Worm (Caenorhabditis elegans) whole organism, late embryonic: ENCODE results near the gene T06D8.10.

ENCODE experiments used
- C08G9.2 ChIP-seq: sonication (generic microtip); optimal IDR thresholded peaks from 2 replicates; lab custom pipeline; 2016; ENCODE audit warnings: mild to moderate bottlenecking, missing genetic modification characterization, moderate library complexity, missing compliant biosample characterization
- C38D4.7 ChIP-seq: fragments of 200-800 bp; sonication (Bioruptor generic); optimal IDR thresholded peaks from 2 replicates; lab custom pipeline; 2018; ENCODE audit warnings: mild to moderate bottlenecking, missing genetic modification characterization, moderate library complexity, missing compliant biosample characterization
- K02D7.2 ChIP-seq: sonication (generic microtip); optimal IDR thresholded peaks from 2 replicates; lab custom pipeline; 2017; ENCODE audit warnings: mild to moderate bottlenecking, missing genetic modification characterization, missing compliant biosample characterization
- K09A11.1 ChIP-seq: sonication (generic microtip); optimal IDR thresholded peaks from 2 replicates; lab custom pipeline; 2017; ENCODE audit warnings: antibody characterized with exemption, mild to moderate bottlenecking, missing genetic modification characterization, missing compliant biosample characterization; ENCODE audit not compliant: insufficient read depth
- ahr-1 ChIP-seq: sonication (generic microtip); optimal IDR thresholded peaks from 2 replicates; lab custom pipeline; 2016; ENCODE audit warnings: missing genetic modification characterization, missing compliant biosample characterization
- ama-1 ChIP-seq: fragments of 150-350 bp; optimal IDR thresholded peaks from 2 replicates; lab custom pipeline; 2014
- ceh-22 ChIP-seq: sonication (generic microtip); optimal IDR thresholded peaks from 2 replicates; lab custom pipeline; 2017; ENCODE audit warnings: missing biosample characterization, missing genetic modification characterization
- ceh-24 ChIP-seq: sonication (generic microtip); optimal IDR thresholded peaks from 2 replicates; lab custom pipeline; 2016; ENCODE audit warnings: mild to moderate bottlenecking, missing genetic modification characterization, missing compliant biosample characterization
- ceh-30 ChIP-seq: fragments of 150-350 bp; optimal IDR thresholded peaks from 2 replicates; lab custom pipeline; 2014; ENCODE audit warnings: missing biosample characterization, missing genetic modification characterization
- ceh-34 ChIP-seq: sonication (generic microtip); optimal IDR thresholded peaks from 2 replicates; lab custom pipeline; 2016; ENCODE audit warnings: mild to moderate bottlenecking, missing genetic modification characterization, missing compliant biosample characterization
- ceh-45 ChIP-seq: fragments of 200-800 bp; sonication (Bioruptor generic); IDR thresholded peaks from 2 replicates; pipeline ENCODE4 v1.3.6; 2022; ENCODE audit warnings: missing genetic modification reagents, missing genetic modification characterization, missing compliant biosample characterization
- che-1 ChIP-seq: sonication (generic microtip); optimal IDR thresholded peaks from 2 replicates; lab custom pipeline; 2016; ENCODE audit warnings: mild to moderate bottlenecking, missing genetic modification characterization, missing compliant biosample characterization
- dve-1 ChIP-seq: sonication (generic microtip); optimal IDR thresholded peaks from 2 replicates; lab custom pipeline; 2017; ENCODE audit warnings: antibody characterized with exemption, mild to moderate bottlenecking, missing genetic modification characterization, missing compliant biosample characterization
- elt-2 ChIP-seq: sonication (generic microtip); optimal IDR thresholded peaks from 2 replicates; lab custom pipeline; 2016; ENCODE audit warnings: missing genetic modification reagents, missing genetic modification characterization, missing compliant biosample characterization
- elt-4 ChIP-seq: sonication (generic microtip); optimal IDR thresholded peaks from 2 replicates; lab custom pipeline; 2016; ENCODE audit warnings: missing genetic modification characterization, missing compliant biosample characterization
- ets-4 ChIP-seq: sonication (generic microtip); optimal IDR thresholded peaks from 2 replicates; lab custom pipeline; 2016; ENCODE audit warnings: missing genetic modification characterization, missing compliant biosample characterization
- fkh-10 ChIP-seq: fragments of 150-350 bp; optimal IDR thresholded peaks from 2 replicates; lab custom pipeline; 2014; ENCODE audit warnings: missing biosample characterization, missing genetic modification reagents, missing genetic modification characterization
- fkh-6 ChIP-seq: sonication (generic microtip); optimal IDR thresholded peaks from 2 replicates; lab custom pipeline; 2016; ENCODE audit warnings: missing genetic modification characterization, missing compliant biosample characterization
- hlh-8 ChIP-seq: sonication (generic microtip); optimal IDR thresholded peaks from 2 replicates; lab custom pipeline; 2016; ENCODE audit warnings: missing genotype, missing genetic modification characterization, missing compliant biosample characterization
- lin-11 ChIP-seq: fragments of 200-800 bp; sonication (Bioruptor generic); optimal IDR thresholded peaks from 2 replicates; lab custom pipeline; 2018; ENCODE audit warnings: mild to moderate bottlenecking, missing genetic modification characterization, missing compliant biosample characterization
- mec-3 ChIP-seq: sonication (generic microtip); optimal IDR thresholded peaks from 2 replicates; lab custom pipeline; 2016; ENCODE audit warnings: borderline replicate concordance, missing genetic modification characterization, missing compliant biosample characterization
- nfya-1 ChIP-seq: sonication (generic microtip); optimal IDR thresholded peaks from 2 replicates; lab custom pipeline; 2017; ENCODE audit warnings: missing genetic modification characterization, mild to moderate bottlenecking, missing compliant biosample characterization, antibody characterized with exemption, moderate library complexity
- nhr-232 ChIP-seq: sonication (generic microtip); optimal IDR thresholded peaks from 2 replicates; lab custom pipeline; 2016; ENCODE audit warnings: missing genetic modification characterization, missing compliant biosample characterization
- npax-4 ChIP-seq: sonication (generic microtip); optimal IDR thresholded peaks from 2 replicates; lab custom pipeline; 2016; ENCODE audit warnings: missing genetic modification characterization, missing compliant biosample characterization
- odd-2 ChIP-seq: sonication (generic microtip); optimal IDR thresholded peaks from 2 replicates; lab custom pipeline; 2017; ENCODE audit warnings: antibody characterized with exemption, mild to moderate bottlenecking, missing genetic modification characterization, missing compliant biosample characterization
- pag-3 ChIP-seq: sonication (generic microtip); optimal IDR thresholded peaks from 2 replicates; lab custom pipeline; 2016; ENCODE audit warnings: missing compliant biosample characterization, missing genetic modification characterization, borderline replicate concordance
- pat-9 ChIP-seq: fragments of 200-800 bp; sonication (Bioruptor generic); optimal IDR thresholded peaks from 2 replicates; lab custom pipeline; 2018; ENCODE audit warnings: mild to moderate bottlenecking, missing genetic modification characterization, moderate library complexity, missing compliant biosample characterization
- pha-4 ChIP-seq: fragments of 150-350 bp; optimal IDR thresholded peaks from 2 replicates; lab custom pipeline; 2018; ENCODE audit warnings: missing biosample characterization, missing genetic modification reagents, missing genetic modification characterization
- pros-1 ChIP-seq: fragments of 150-350 bp; optimal IDR thresholded peaks from 2 replicates; lab custom pipeline; 2014; ENCODE audit warnings: missing biosample characterization, missing genetic modification reagents, missing genetic modification characterization
- rnt-1 ChIP-seq: sonication (generic microtip); optimal IDR thresholded peaks from 2 replicates; lab custom pipeline; 2016; ENCODE audit warnings: missing genetic modification characterization, missing compliant biosample characterization
- sox-2 ChIP-seq: fragments of 200-800 bp; sonication (Bioruptor generic); IDR thresholded peaks from 2 replicates; pipeline ENCODE4 v1.3.6; 2022; ENCODE audit warnings: missing genetic modification reagents, missing genetic modification characterization, missing compliant biosample characterization
- tbx-7 ChIP-seq: sonication (generic microtip); optimal IDR thresholded peaks from 2 replicates; lab custom pipeline; 2016; ENCODE audit warnings: missing genotype, missing genetic modification characterization, missing compliant biosample characterization
- ttx-3 ChIP-seq: sonication (generic microtip); optimal IDR thresholded peaks from 2 replicates; lab custom pipeline; 2016; ENCODE audit warnings: missing genetic modification reagents, missing genetic modification characterization, missing compliant biosample characterization
- ztf-16 ChIP-seq: sonication (generic microtip); optimal IDR thresholded peaks from 2 replicates; lab custom pipeline; 2017; ENCODE audit warnings: missing genetic modification characterization, missing compliant biosample characterization

The T06D8.10 gene

ce11 chrII:11234751-11235150 lies 12.6 kb downstream of the T06D8.10 start, which contains the start of gene cox-15:
TSS of gene cox-15 (minus strand) at chrII:11234952.
- TF ChIP-seq ets-4 (tag; lab: Kevin White, UChicago) (no peak), ama-1 (lab: Kevin White, UChicago) (no peak), K02D7.2 (tag; lab: Kevin White, UChicago) (no peak), hlh-8 (tag; lab: Kevin White, UChicago) (no peak), ceh-30 (tag; lab: Kevin White, UChicago) (no peak), ceh-45 (GFP tag; lab: Robert Waterston, UW) (no peak), fkh-10 (GFP tag; lab: Kevin White, UChicago) (no peak), nhr-232 (no peak), elt-2 (no peak), ceh-34 (tag; lab: Kevin White, UChicago) (no peak), fkh-6 (tag; lab: Kevin White, UChicago) (no peak), C08G9.2 (no peak), pha-4 (tag; lab: Kevin White, UChicago) (no peak), ceh-24 (tag; lab: Kevin White, UChicago) (no peak), pat-9 (tag; lab: Kevin White, UChicago) (no peak), npax-4 (tag; lab: Kevin White, UChicago) (no peak), ztf-16 (tag; lab: Kevin White, UChicago) (no peak), mec-3 (tag; lab: Kevin White, UChicago) (no peak), tbx-7 (tag; lab: Kevin White, UChicago) (no peak)

- no peak for TF ChIP-seq ceh-22
- TF ChIP-seq sox-2 (GFP tag; lab: Robert Waterston, UW), result no peak
- no peak for TF ChIP-seq odd-2 (tag; lab: Kevin White, UChicago)
- TF ChIP-seq K02D7.2 (tag; lab: Kevin White, UChicago), result no peak
- no peak for TF ChIP-seq pha-4 (tag; lab: Kevin White, UChicago)
- no peak for TF ChIP-seq pag-3 (tag; lab: Kevin White, UChicago)
- TF ChIP-seq K09A11.1, result no peak
- no peak for TF ChIP-seq ttx-3
- TF ChIP-seq che-1 (tag; lab: Kevin White, UChicago), result no peak
- TF ChIP-seq ama-1 (lab: Kevin White, UChicago), result no peak
- no peak for TF ChIP-seq elt-4
- no peak for TF ChIP-seq elt-2
- TF ChIP-seq tbx-7 (tag; lab: Kevin White, UChicago), result no peak
- TF ChIP-seq, all 69 proteins: peak for 0
Observed at ce11 chrII:11226379-11226778, 20.9 kb downstream of the T06D8.10 start, which contains the start of gene T06D8.2. TSS of gene T06D8.2 (plus strand) at chrII:11226679.

- TF ChIP-seq fkh-6 (tag; lab: Kevin White, UChicago) (no peak), dve-1 (peak; percentile 17), nfya-1 (tag; lab: Kevin White, UChicago) (peak; percentile 50), ama-1 (lab: Kevin White, UChicago) (peak; percentile 88)
Observed at ce11 chrII:11224045-11224481, 23.3 kb downstream of the T06D8.10 start.

ce11 chrII:11221771-11222355 lies 25.5 kb downstream of the T06D8.10 start, which contains the start of gene plpr-1:
TSS of gene plpr-1 (plus strand) at chrII:11222305.
- peak; percentile 19 for TF ChIP-seq ets-4 (tag; lab: Kevin White, UChicago)
- TF ChIP-seq rnt-1, result no peak
- TF ChIP-seq ceh-22, result no peak
- no peak for TF ChIP-seq lin-11 (tag; lab: Kevin White, UChicago)
- no peak for TF ChIP-seq C38D4.7 (GFP tag; lab: Kevin White, UChicago)
- TF ChIP-seq ahr-1 (tag; lab: Kevin White, UChicago), result no peak
- TF ChIP-seq pros-1 (tag; lab: Kevin White, UChicago), result no peak
